Worm (Caenorhabditis elegans): ENCODE data around the gene F41B4.2.

ce11 chrX:6801546-6801945 lies 33.5 kb downstream of the F41B4.2 start:
- TF ChIP-seq unc-130 (GFP tag; optimal IDR thresholded peaks at IDR 0.05): no peak
- TF ChIP-seq egl-44 (GFP tag; IDR thresholded peaks at IDR 0.05): no peak
- TF ChIP-seq zim-3 (tag; optimal IDR thresholded peaks at IDR 0.05): no peak
- TF ChIP-seq pha-4 (tag; optimal IDR thresholded peaks at IDR 0.05): no peak
- no peak for TF ChIP-seq C06A6.2 (GFP tag; conservative IDR thresholded peaks at IDR 0.05)
- TF ChIP-seq F57A8.1 (GFP tag; optimal IDR thresholded peaks at IDR 0.05): no peak
- no peak for TF ChIP-seq ceh-40 (GFP tag; IDR thresholded peaks at IDR 0.05)
- no peak for TF ChIP-seq egl-18 (GFP tag; IDR thresholded peaks at IDR 0.05)
- no peak for TF ChIP-seq athp-1 (tag; optimal IDR thresholded peaks at IDR 0.05)
- TF ChIP-seq tbp1 (GFP tag; optimal IDR thresholded peaks at IDR 0.05): no peak
